Worm (Caenorhabditis elegans): ENCODE results near the gene F15B10.3.

ce11 chrIV:6605863-6606262, 3.4 kb downstream of the F15B10.3 start, which contains the start of gene nstp-2:
- no peak for TF ChIP-seq F49E8.2 (tag; optimal IDR thresholded peaks at IDR 0.05; ENCODE audit: borderline replicate concordance)
- no peak for TF ChIP-seq unc-62 (GFP tag; optimal IDR thresholded peaks at IDR 0.05 in 1 of 2)
- TF ChIP-seq unc-62 (tag; optimal IDR thresholded peaks at IDR 0.05): no peak
- no peak for TF ChIP-seq mep-1 (tag; optimal IDR thresholded peaks at IDR 0.05)
- TF ChIP-seq daf-16 (GFP tag; optimal IDR thresholded peaks at IDR 0.05): no peak
- TF ChIP-seq daf-16 (tag; optimal IDR thresholded peaks at IDR 0.05): no peak
- TF ChIP-seq nhr-77 (tag; optimal IDR thresholded peaks at IDR 0.05): no peak
- TF ChIP-seq dve-1 (tag; optimal IDR thresholded peaks at IDR 0.05; ENCODE audit: insufficient read depth): no peak
